Worm (Caenorhabditis elegans) whole organism, early embryonic: ENCODE results near the gene mam-5.

Experiments
- B0310.2 ChIP-seq: sonication (generic microtip); optimal IDR thresholded peaks from 2 replicates; lab custom pipeline; 2016; ENCODE audit warnings: mild to moderate bottlenecking, missing genetic modification characterization, missing compliant biosample characterization
- F13C5.2 ChIP-seq: sonication (generic microtip); optimal IDR thresholded peaks from 2 replicates; lab custom pipeline; 2017; ENCODE audit warnings: mild to moderate bottlenecking, missing genetic modification characterization, inconsistent platforms, missing compliant biosample characterization
- aly-1 ChIP-seq: sonication (generic microtip); optimal IDR thresholded peaks from 2 replicates; lab custom pipeline; 2016; ENCODE audit warnings: missing genetic modification characterization, missing compliant biosample characterization
- ama-1 ChIP-seq: fragments of 150-350 bp; optimal IDR thresholded peaks from 2 replicates; lab custom pipeline; 2014
- ceh-13 ChIP-seq: fragments of 200-800 bp; sonication (Bioruptor generic); optimal IDR thresholded peaks from 2 replicates; lab custom pipeline; 2018; ENCODE audit warnings: mild to moderate bottlenecking, missing genetic modification characterization, missing compliant biosample characterization
- ceh-36 ChIP-seq: sonication (generic microtip); optimal IDR thresholded peaks from 2 replicates; lab custom pipeline; 2016; ENCODE audit warnings: missing genetic modification characterization, inconsistent platforms, missing compliant biosample characterization
- ets-7 ChIP-seq: sonication (generic microtip); optimal IDR thresholded peaks from 2 replicates; lab custom pipeline; 2016; ENCODE audit warnings: missing genotype, missing genetic modification characterization, missing compliant biosample characterization
- flt-1 ChIP-seq: fragments of 200-800 bp; sonication (Bioruptor generic); IDR thresholded peaks from 2 replicates; pipeline ENCODE4 v1.3.6; 2022; ENCODE audit warnings: missing genetic modification characterization, missing compliant biosample characterization
- hmbx-1 ChIP-seq: sonication (generic microtip); optimal IDR thresholded peaks from 2 replicates; lab custom pipeline; 2016; ENCODE audit warnings: mild to moderate bottlenecking, missing genetic modification characterization, missing compliant biosample characterization
- hmg-4 ChIP-seq: fragments of 200-800 bp; sonication (Bioruptor generic); optimal IDR thresholded peaks from 2 replicates; lab custom pipeline; 2018; ENCODE audit warnings: mild to moderate bottlenecking, missing genetic modification characterization, missing compliant biosample characterization
- hnd-1 ChIP-seq: sonication (generic microtip); optimal IDR thresholded peaks from 2 replicates; lab custom pipeline; 2016; ENCODE audit warnings: missing genetic modification characterization, missing compliant biosample characterization
- pes-1 ChIP-seq: fragments of 200-800 bp; sonication (Bioruptor generic); IDR thresholded peaks from 2 replicates; pipeline ENCODE4 v1.3.6; 2022; ENCODE audit warnings: missing genetic modification reagents, missing genetic modification characterization, missing compliant biosample characterization
- scrt-1 ChIP-seq: fragments of 200-800 bp; sonication (Bioruptor generic); IDR thresholded peaks from 2 replicates; pipeline ENCODE4 v1.3.6; 2022; ENCODE audit warnings: missing genetic modification characterization, missing compliant biosample characterization
- sea-1 ChIP-seq: fragments of 200-800 bp; sonication (Bioruptor generic); conservative IDR thresholded peaks from 2 replicates; pipeline ENCODE4 v1.3.6; 2022; ENCODE audit warnings: missing genetic modification characterization, missing compliant biosample characterization
- tbx-11 ChIP-seq: fragments of 200-800 bp; sonication (Bioruptor generic); IDR thresholded peaks from 2 replicates; pipeline ENCODE4 v1.3.6; 2022; ENCODE audit warnings: missing genetic modification characterization, missing compliant biosample characterization
- tbx-37 ChIP-seq: fragments of 200-800 bp; sonication (Bioruptor generic); conservative IDR thresholded peaks from 2 replicates; pipeline ENCODE4 v1.3.6; 2022; ENCODE audit warnings: missing genetic modification reagents, missing genetic modification characterization, missing compliant biosample characterization
- tra-4 ChIP-seq: sonication (generic microtip); optimal IDR thresholded peaks from 2 replicates; lab custom pipeline; 2017; ENCODE audit warnings: missing genetic modification characterization, missing compliant biosample characterization

Gene mam-5

DNA sequence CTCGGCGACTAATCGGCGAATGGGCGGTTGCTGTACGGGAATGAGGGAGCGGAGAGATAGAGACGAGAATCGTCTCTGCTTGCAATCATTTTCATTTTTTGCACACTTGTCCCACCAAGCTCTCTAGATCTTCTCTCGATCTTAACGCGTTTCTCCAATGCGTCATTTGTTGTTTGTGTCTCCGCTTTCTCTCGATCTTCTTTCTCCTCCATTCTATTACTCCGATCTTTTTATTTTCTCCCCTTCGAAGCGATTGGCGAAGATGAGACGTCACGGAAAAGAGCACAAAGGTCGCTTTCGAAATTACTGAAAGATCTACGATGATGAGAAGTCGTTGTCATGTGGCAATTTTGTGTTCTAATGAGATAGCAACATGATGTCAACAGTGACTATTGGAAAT is 6.2 kb downstream of the mam-5 start:
- no peak for TF ChIP-seq ceh-36
- TF ChIP-seq sea-1 (GFP tag; lab: Robert Waterston, UW): no peak
- TF ChIP-seq hmg-4 (GFP tag; lab: Kevin White, UChicago): no peak
- no peak for TF ChIP-seq ama-1
- no peak for TF ChIP-seq tra-4
- TF ChIP-seq aly-1 (tag; lab: Kevin White, UChicago): no peak
- TF ChIP-seq F13C5.2 (tag; lab: Kevin White, UChicago): no peak
- no peak for TF ChIP-seq ceh-13
- TF ChIP-seq ets-7 (tag; lab: Kevin White, UChicago): no peak

DNA sequence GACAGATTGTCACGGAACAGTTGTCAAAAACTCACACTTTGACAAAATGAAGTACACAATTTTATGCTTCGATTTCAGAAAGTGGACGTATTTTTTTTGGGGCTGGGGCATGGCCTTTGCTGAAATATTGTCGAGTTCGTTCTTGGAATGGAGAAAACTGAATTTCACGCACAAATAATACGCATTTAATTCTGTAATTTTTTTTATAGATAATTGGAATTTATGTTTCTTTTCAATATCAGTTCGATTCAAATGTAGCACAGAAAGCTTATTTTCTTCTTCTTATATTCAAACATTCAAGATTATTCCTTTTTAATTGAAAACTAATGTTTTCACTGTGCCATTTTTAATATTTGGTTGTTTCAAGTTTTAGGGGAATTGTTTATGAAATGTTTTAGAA is 7.9 kb downstream of the mam-5 start, which contains the start of gene T07C12.10:
Gene T07C12.10, minus strand, starts transcription at position 101 of the 400 bp plus-strand sequence.
- TF ChIP-seq hmg-4 (GFP tag; lab: Kevin White, UChicago) (no peak), sea-1 (GFP tag; lab: Robert Waterston, UW) (no peak), tra-4 (no peak), tbx-37 (no peak), hmbx-1 (no peak), hnd-1 (tag; lab: Kevin White, UChicago) (no peak), ama-1 (no peak), pes-1 (GFP tag; lab: Robert Waterston, UW) (no peak), flt-1 (GFP tag; lab: Robert Waterston, UW) (no peak), B0310.2 (tag; lab: Kevin White, UChicago) (no peak), ets-7 (tag; lab: Kevin White, UChicago) (no peak), ceh-13 (no peak), ceh-36 (no peak), scrt-1 (GFP tag; lab: Robert Waterston, UW) (no peak), aly-1 (tag; lab: Kevin White, UChicago) (no peak), tbx-11 (GFP tag; lab: Robert Waterston, UW) (no peak), F13C5.2 (tag; lab: Kevin White, UChicago) (no peak)

DNA sequence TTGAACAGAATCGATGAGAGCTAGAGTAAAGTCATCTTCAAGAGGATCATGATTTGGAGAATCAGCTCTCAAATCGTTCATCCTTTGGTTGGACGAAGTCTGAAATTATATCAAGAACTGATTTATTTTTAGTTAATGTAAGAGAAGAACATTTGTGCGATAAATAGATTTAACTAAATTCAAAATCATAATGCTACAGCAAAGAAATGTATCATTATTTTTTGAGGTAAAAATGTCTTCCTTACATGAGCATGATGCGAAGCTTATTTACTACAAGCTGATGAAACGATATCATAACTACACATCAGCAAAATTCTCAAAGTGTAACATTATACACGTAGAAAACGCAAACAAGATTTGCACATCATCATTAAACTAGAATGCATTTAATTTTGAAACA is 9.9 kb downstream of the mam-5 start, which contains the start of gene madf-4:
Gene madf-4, minus strand, starts transcription at position 101 of the 400 bp plus-strand sequence.
- TF ChIP-seq scrt-1 (GFP tag; lab: Robert Waterston, UW) (no peak), ama-1 (no peak), F13C5.2 (tag; lab: Kevin White, UChicago) (no peak), tbx-37 (no peak)

DNA sequence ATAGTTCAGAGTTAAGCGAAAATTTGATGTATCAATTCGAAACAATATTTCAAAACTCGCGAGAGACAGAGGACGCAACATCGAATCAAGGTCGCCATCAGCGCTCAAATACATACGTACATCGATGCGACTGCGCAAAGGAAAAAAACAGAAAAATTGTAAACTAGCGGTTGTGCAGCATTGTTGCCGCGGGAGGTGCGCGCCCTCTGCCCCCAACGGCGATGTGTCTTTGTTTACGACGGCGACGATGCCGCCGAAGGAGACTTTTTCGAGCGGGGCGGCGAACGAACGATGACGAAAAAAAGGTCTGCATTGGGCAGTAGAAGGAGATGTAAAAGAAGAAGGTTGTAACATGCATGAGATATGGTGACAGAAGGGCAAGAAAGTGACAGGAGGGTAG is 10.4 kb downstream of the mam-5 start:
- no peak for TF ChIP-seq flt-1 (GFP tag; lab: Robert Waterston, UW)
- TF ChIP-seq tra-4: no peak
- TF ChIP-seq aly-1 (tag; lab: Kevin White, UChicago): no peak
- TF ChIP-seq hnd-1 (tag; lab: Kevin White, UChicago): no peak

DNA sequence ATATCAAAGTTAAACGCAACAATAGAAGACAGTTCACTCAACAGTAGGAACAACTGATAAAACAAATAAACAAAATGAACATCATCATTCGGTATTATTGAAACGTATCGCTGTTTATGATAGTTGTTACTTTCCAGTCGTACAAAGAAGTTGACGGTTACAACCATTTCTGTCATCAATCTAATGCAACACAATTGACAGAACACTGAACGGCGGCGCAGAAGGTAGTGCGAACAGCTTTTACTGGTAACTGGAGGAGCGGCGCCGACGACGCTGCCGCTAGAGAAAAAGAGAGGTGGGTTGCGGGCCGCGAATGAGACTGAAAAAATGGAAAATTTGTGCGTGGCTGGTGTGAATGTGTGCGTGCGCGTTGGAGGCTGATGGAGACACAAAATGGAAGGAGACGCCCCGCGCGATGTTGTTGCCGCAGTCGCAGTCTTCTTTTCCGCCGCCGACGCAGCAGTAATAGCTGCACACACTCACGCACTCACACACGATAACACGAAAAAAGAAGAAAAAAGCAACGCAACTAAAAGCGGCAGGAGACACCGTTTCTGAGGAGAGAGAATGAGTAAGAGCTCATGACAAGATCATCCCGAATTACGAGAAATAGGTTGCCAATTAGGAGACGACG is 11.8 kb downstream of the mam-5 start:
- TF ChIP-seq hmg-4 (GFP tag; lab: Kevin White, UChicago) (peak; percentile 31), tbx-11 (GFP tag; lab: Robert Waterston, UW) (no peak)

DNA sequence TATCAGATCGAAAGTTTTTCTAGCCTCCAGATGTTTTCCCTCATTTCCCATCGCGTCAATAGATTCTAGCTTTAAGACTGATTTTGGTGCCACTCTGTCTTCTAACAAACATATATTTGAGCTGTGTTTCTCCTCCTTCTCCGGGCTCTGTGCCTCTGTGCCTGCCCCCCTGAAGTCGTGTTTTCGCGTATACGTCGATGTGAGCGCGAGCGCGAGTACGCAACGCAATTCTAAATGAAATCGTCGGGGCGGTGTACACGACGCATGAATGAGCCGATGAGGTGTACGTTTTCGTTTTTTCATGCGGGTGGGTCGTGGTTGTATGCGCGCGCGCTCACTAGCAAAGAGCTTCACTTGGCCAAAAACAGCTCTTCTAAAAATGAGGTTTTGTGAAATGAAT is 13.4 kb downstream of the mam-5 start:
- TF ChIP-seq hmbx-1 (no peak), flt-1 (GFP tag; lab: Robert Waterston, UW) (no peak), hnd-1 (tag; lab: Kevin White, UChicago) (no peak), aly-1 (tag; lab: Kevin White, UChicago) (no peak), tbx-11 (GFP tag; lab: Robert Waterston, UW) (no peak)

DNA sequence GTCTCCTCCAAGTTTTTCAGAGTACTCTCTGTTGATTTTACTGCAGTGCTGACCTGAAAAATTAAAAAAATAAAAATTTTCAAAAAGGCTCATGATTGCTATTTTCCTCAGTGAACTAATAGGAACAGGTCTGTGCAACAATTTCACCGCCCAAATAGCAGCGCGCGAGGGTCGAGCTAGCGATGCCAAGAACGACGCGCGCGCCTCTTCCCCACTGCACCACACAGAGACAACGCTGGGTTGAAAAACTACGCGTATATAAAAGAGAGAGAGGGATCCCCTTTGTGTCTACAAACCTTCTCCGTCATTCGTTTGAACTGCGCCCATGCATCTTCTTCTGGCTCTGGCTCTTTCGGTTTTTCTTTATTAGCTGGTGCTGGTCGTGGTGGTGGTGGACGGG is 17.6 kb downstream of the mam-5 start:
- TF ChIP-seq pes-1 (GFP tag; lab: Robert Waterston, UW) (peak; percentile 95), aly-1 (tag; lab: Kevin White, UChicago) (peak; percentile 89), hnd-1 (tag; lab: Kevin White, UChicago) (peak; percentile 87), ceh-36 (peak; percentile 92), F13C5.2 (tag; lab: Kevin White, UChicago) (peak; percentile 94), tbx-37 (peak; percentile 90), ceh-13 (peak; percentile 86), tbx-11 (GFP tag; lab: Robert Waterston, UW) (peak; percentile 94), ets-7 (tag; lab: Kevin White, UChicago) (peak; percentile 86), B0310.2 (tag; lab: Kevin White, UChicago) (peak; percentile 90), flt-1 (GFP tag; lab: Robert Waterston, UW) (peak; percentile 90), tra-4 (peak; percentile 76), hmbx-1 (peak; percentile 82), sea-1 (GFP tag; lab: Robert Waterston, UW) (peak; percentile 96), ama-1 (no peak), hmg-4 (GFP tag; lab: Kevin White, UChicago) (peak; percentile 94), scrt-1 (GFP tag; lab: Robert Waterston, UW) (peak; percentile 97)

DNA sequence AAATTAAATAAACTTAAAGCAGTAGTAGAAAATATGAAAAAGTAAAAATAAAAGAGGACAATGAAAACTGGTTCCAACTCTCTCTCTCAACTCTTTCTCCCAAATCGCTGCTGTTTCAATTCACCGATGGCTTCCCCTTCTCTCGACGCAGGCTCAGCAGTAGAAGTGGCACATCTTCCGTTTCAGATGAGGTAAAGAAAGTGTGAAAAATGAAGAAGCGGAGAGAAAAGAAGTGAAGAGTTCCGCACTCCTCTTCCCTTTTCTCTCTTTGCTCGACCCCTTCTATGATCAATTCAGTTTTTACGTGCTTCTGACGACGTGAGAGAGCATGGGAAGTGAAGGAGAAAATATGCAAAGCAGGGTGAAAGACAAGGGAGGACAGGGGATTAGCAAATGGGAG is 21.8 kb downstream of the mam-5 start:
- TF ChIP-seq ceh-36: no peak
- no peak for TF ChIP-seq flt-1 (GFP tag; lab: Robert Waterston, UW)
- TF ChIP-seq F13C5.2 (tag; lab: Kevin White, UChicago): no peak
- no peak for TF ChIP-seq pes-1 (GFP tag; lab: Robert Waterston, UW)
- no peak for TF ChIP-seq ceh-13
- TF ChIP-seq aly-1 (tag; lab: Kevin White, UChicago): no peak
- TF ChIP-seq sea-1 (GFP tag; lab: Robert Waterston, UW): no peak
